Worm (Caenorhabditis elegans) whole organism, young adult: Measurements from ENCODE around the gene F17C8.3.

Experiments used
- B0261.1 ChIP-seq: sonication (generic microtip); optimal IDR thresholded peaks from 2 replicates; lab custom pipeline; 2016; ENCODE audit warnings: mild to moderate bottlenecking, missing genetic modification characterization, moderate library complexity, missing compliant biosample characterization
- B0336.3 ChIP-seq: fragments of 200-800 bp; sonication (Bioruptor generic); IDR thresholded peaks from 2 replicates; pipeline ENCODE4 v1.3.6; 2022; ENCODE audit warnings: missing genetic modification characterization, missing compliant biosample characterization
- C17E4.6 ChIP-seq: fragments of 200-800 bp; sonication (Bioruptor generic); IDR thresholded peaks from 2 replicates; pipeline ENCODE4 v1.3.6; 2022; ENCODE audit warnings: missing genetic modification reagents, missing genetic modification characterization, missing compliant biosample characterization
- D2030.7 ChIP-seq: fragments of 200-800 bp; sonication (Bioruptor generic); IDR thresholded peaks from 2 replicates; pipeline ENCODE4 v1.3.6; 2022; ENCODE audit warnings: missing genetic modification reagents, missing genetic modification characterization, missing compliant biosample characterization
- F33H1.4 ChIP-seq: fragments of 200-800 bp; sonication (Bioruptor generic); IDR thresholded peaks from 2 replicates; pipeline ENCODE4 v1.3.6; 2022; ENCODE audit warnings: missing genetic modification reagents, missing genetic modification characterization, missing compliant biosample characterization
- F39B2.1 ChIP-seq: fragments of 200-800 bp; sonication (Bioruptor generic); IDR thresholded peaks from 2 replicates; pipeline ENCODE4 v1.3.6; 2022; ENCODE audit warnings: missing genetic modification reagents, missing genetic modification characterization, missing compliant biosample characterization
- K11D2.4 ChIP-seq: fragments of 200-800 bp; sonication (Bioruptor generic); IDR thresholded peaks from 2 replicates; pipeline ENCODE4 v1.3.6; 2022; ENCODE audit warnings: missing genetic modification reagents, missing genetic modification characterization, missing compliant biosample characterization
- K12H6.12 ChIP-seq: fragments of 200-800 bp; sonication (Bioruptor generic); optimal IDR thresholded peaks from 2 replicates; lab custom pipeline; 2018; ENCODE audit warnings: mild to moderate bottlenecking, missing genetic modification characterization, missing compliant biosample characterization
- Y53G8AR.9 ChIP-seq: fragments of 200-800 bp; sonication (Bioruptor generic); conservative IDR thresholded peaks from 2 replicates; pipeline ENCODE4 v1.3.6; 2022; ENCODE audit warnings: missing genetic modification reagents, missing genetic modification characterization, missing compliant biosample characterization
- Y79H2A.3 ChIP-seq: fragments of 200-800 bp; sonication (Bioruptor generic); conservative IDR thresholded peaks from 2 replicates; pipeline ENCODE4 v1.3.6; 2022; ENCODE audit warnings: missing genetic modification reagents, missing genetic modification characterization, missing compliant biosample characterization
- ZK185.1 ChIP-seq: sonication (generic microtip); optimal IDR thresholded peaks from 2 replicates; lab custom pipeline; 2016; ENCODE audit warnings: mild to moderate bottlenecking, missing genetic modification characterization, missing compliant biosample characterization; ENCODE audit not compliant: poor library complexity, severe bottlenecking
- aptf-2 ChIP-seq: fragments of 200-800 bp; sonication (Bioruptor generic); conservative IDR thresholded peaks from 2 replicates; pipeline ENCODE4 v1.3.6; 2022; ENCODE audit warnings: missing genetic modification reagents, missing genetic modification characterization, missing compliant biosample characterization
- athp-1 ChIP-seq: sonication (generic microtip); optimal IDR thresholded peaks from 2 replicates; lab custom pipeline; 2017; ENCODE audit warnings: mild to moderate bottlenecking, missing genetic modification characterization, missing compliant biosample characterization
- cebp-1 ChIP-seq, 2 experiments: fragments of 200-800 bp in 1 of 2; sonication (Bioruptor generic) in 1 of 2; sonication (generic microtip) in 1 of 2; IDR thresholded peaks in 1 of 2; optimal IDR thresholded peaks in 1 of 2; 2 replicates each; pipeline versions ENCODE4 v1.3.6 to Lab custom; 2017 to 2022; ENCODE audit warnings: missing compliant biosample characterization in 2 of 2, missing genetic modification characterization in 2 of 2, mild to moderate bottlenecking in 1 of 2, missing genetic modification reagents in 1 of 2, moderate library complexity in 1 of 2
- ceh-27 ChIP-seq: fragments of 200-800 bp; sonication (Bioruptor generic); optimal IDR thresholded peaks from 2 replicates; lab custom pipeline; 2018; ENCODE audit warnings: mild to moderate bottlenecking, missing genetic modification characterization, moderate library complexity, missing compliant biosample characterization
- ceh-91 ChIP-seq: fragments of 200-800 bp; sonication (Bioruptor generic); IDR thresholded peaks from 2 replicates; pipeline ENCODE4 v1.3.6; 2022; ENCODE audit warnings: missing genetic modification reagents, missing genetic modification characterization, missing compliant biosample characterization
- dox-1 ChIP-seq: fragments of 200-800 bp; sonication (Bioruptor generic); IDR thresholded peaks from 2 replicates; pipeline ENCODE4 v1.3.6; 2022; ENCODE audit warnings: missing genetic modification reagents, missing genetic modification characterization, missing compliant biosample characterization
- egl-18 ChIP-seq: fragments of 200-800 bp; sonication (Bioruptor generic); IDR thresholded peaks from 2 replicates; pipeline ENCODE4 v1.3.6; 2022; ENCODE audit warnings: missing genetic modification reagents, missing genetic modification characterization, missing compliant biosample characterization
- egl-44 ChIP-seq: fragments of 200-800 bp; sonication (Bioruptor generic); IDR thresholded peaks from 2 replicates; pipeline ENCODE4 v1.3.6; 2022; ENCODE audit warnings: missing genetic modification reagents, missing genetic modification characterization, missing compliant biosample characterization
- ets-4 ChIP-seq: fragments of 200-800 bp; sonication (Bioruptor generic); optimal IDR thresholded peaks from 2 replicates; lab custom pipeline; 2018; ENCODE audit warnings: mild to moderate bottlenecking, missing genetic modification characterization, missing compliant biosample characterization
- lsy-27 ChIP-seq: sonication (generic microtip); optimal IDR thresholded peaks from 2 replicates; lab custom pipeline; 2017; ENCODE audit warnings: missing genetic modification characterization, mild to moderate bottlenecking, missing compliant biosample characterization, antibody characterized with exemption, missing genotype, borderline replicate concordance; ENCODE audit not compliant: insufficient read depth
- mcd-1 ChIP-seq: fragments of 200-800 bp; sonication (Bioruptor generic); IDR thresholded peaks from 2 replicates; pipeline ENCODE4 v1.3.6; 2022; ENCODE audit warnings: missing genetic modification reagents, missing genetic modification characterization, missing compliant biosample characterization
- mel-28 ChIP-seq: sonication (generic microtip); optimal IDR thresholded peaks from 2 replicates; lab custom pipeline; 2016; ENCODE audit warnings: borderline replicate concordance, mild to moderate bottlenecking, missing genetic modification characterization, missing compliant biosample characterization
- mxl-1 ChIP-seq: sonication (generic microtip); optimal IDR thresholded peaks from 2 replicates; lab custom pipeline; 2016; ENCODE audit warnings: missing genetic modification characterization, missing compliant biosample characterization
- nhr-120 ChIP-seq: fragments of 200-800 bp; sonication (Bioruptor generic); IDR thresholded peaks from 2 replicates; pipeline ENCODE4 v1.3.6; 2022; ENCODE audit warnings: missing genetic modification characterization, missing compliant biosample characterization
- nhr-179 ChIP-seq: sonication (generic microtip); optimal IDR thresholded peaks from 2 replicates; lab custom pipeline; 2016; ENCODE audit warnings: mild to moderate bottlenecking, missing genetic modification characterization, missing compliant biosample characterization
- nhr-27 ChIP-seq: fragments of 200-800 bp; sonication (Bioruptor generic); optimal IDR thresholded peaks from 2 replicates; lab custom pipeline; 2018; ENCODE audit warnings: mild to moderate bottlenecking, missing genetic modification characterization, moderate library complexity, missing compliant biosample characterization
- nhr-90 ChIP-seq: sonication (generic microtip); optimal IDR thresholded peaks from 2 replicates; lab custom pipeline; 2016; ENCODE audit warnings: missing genotype, mild to moderate bottlenecking, missing genetic modification characterization, missing compliant biosample characterization
- pha-4 ChIP-seq: fragments of 150-350 bp; sonication (generic microtip); optimal IDR thresholded peaks from 2 replicates; lab custom pipeline; 2014; ENCODE audit warnings: missing biosample characterization, missing genetic modification reagents, missing genetic modification characterization
- snpc-3.4 ChIP-seq: sonication (generic microtip); optimal IDR thresholded peaks from 2 replicates; lab custom pipeline; 2017; ENCODE audit warnings: missing genetic modification characterization, mild to moderate bottlenecking, missing compliant biosample characterization, antibody characterized with exemption, moderate library complexity, missing genotype, missing genetic modification reagents
- somi-1 ChIP-seq: fragments of 200-800 bp; sonication (Bioruptor generic); optimal IDR thresholded peaks from 2 replicates; lab custom pipeline; 2018; ENCODE audit warnings: mild to moderate bottlenecking, missing genetic modification characterization, missing compliant biosample characterization
- tbx-9 ChIP-seq: sonication (generic microtip); optimal IDR thresholded peaks from 2 replicates; lab custom pipeline; 2016; ENCODE audit warnings: borderline replicate concordance, missing genetic modification characterization, inconsistent platforms, missing compliant biosample characterization
- unc-62 ChIP-seq: fragments of 150-350 bp; optimal IDR thresholded peaks from 2 replicates; lab custom pipeline; 2014; ENCODE audit warnings: missing biosample characterization, missing genetic modification reagents, missing genetic modification characterization
- zim-3 ChIP-seq: sonication (generic microtip); optimal IDR thresholded peaks from 2 replicates; lab custom pipeline; 2017; ENCODE audit warnings: mild to moderate bottlenecking, missing genetic modification characterization, moderate library complexity, missing compliant biosample characterization
- ztf-22 ChIP-seq: fragments of 200-800 bp; sonication (Bioruptor generic); optimal IDR thresholded peaks from 2 replicates; lab custom pipeline; 2018; ENCODE audit warnings: mild to moderate bottlenecking, missing genetic modification characterization, moderate library complexity, missing compliant biosample characterization
- ztf-26 ChIP-seq: sonication (generic microtip); optimal IDR thresholded peaks from 2 replicates; lab custom pipeline; 2017; ENCODE audit warnings: missing genetic modification characterization, missing compliant biosample characterization

Gene F17C8.3

ce11 chrIII:4731295-4731988, at the start of gene F17C8.3:
TSS of gene F17C8.3 (plus strand) at chrIII:4731938.
- TF ChIP-seq athp-1 (tag; lab: Kevin White, UChicago): no peak
- no peak for TF ChIP-seq zim-3 (tag; lab: Kevin White, UChicago)
- TF ChIP-seq aptf-2 (GFP tag; lab: Robert Waterston, UW): no peak
- TF ChIP-seq B0336.3: no peak
- TF ChIP-seq ets-4 (GFP tag; lab: Kevin White, UChicago): no peak
- TF ChIP-seq snpc-3.4 (tag; lab: Kevin White, UChicago): no peak
- TF ChIP-seq nhr-27 (tag; lab: Kevin White, UChicago): no peak
- TF ChIP-seq nhr-120 (GFP tag; lab: Robert Waterston, UW): no peak
- no peak for TF ChIP-seq egl-44 (GFP tag; lab: Robert Waterston, UW)
- TF ChIP-seq ceh-91: no peak
- TF ChIP-seq B0261.1 (tag; lab: Kevin White, UChicago): no peak
- TF ChIP-seq tbx-9 (tag; lab: Kevin White, UChicago): no peak
- TF ChIP-seq somi-1: peak; percentile 17
- no peak for TF ChIP-seq dox-1
- no peak for TF ChIP-seq lsy-27 (tag; lab: Kevin White, UChicago)
- peak; percentile 21 for TF ChIP-seq K12H6.12 (tag; lab: Kevin White, UChicago)
- TF ChIP-seq ceh-27 (GFP tag; lab: Kevin White, UChicago): no peak
- TF ChIP-seq mxl-1 (tag; lab: Kevin White, UChicago): no peak

DNA sequence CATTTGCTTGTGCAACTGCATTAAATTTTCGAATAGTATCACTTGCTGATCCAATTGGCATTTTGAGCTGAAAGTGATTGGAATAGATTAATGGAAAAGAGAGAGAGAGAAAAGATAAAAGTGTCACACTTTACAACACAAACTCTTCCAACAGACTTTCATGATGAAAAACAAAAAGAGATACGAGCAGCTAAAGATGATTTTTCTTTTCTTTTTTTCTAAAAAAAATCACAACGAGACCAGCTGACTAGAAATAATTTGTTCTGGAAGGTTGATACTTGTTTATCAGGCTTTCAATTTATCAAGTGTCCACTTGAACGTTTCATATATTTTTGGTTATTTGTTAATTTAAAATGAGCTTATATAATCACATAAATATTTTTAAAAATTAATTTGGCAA, 44.6 kb upstream of the F17C8.3 start:
- TF ChIP-seq K11D2.4 (GFP tag; lab: Robert Waterston, UW) (no peak), egl-18 (GFP tag; lab: Robert Waterston, UW) (no peak), pha-4 (tag; lab: Kevin White, UChicago) (no peak), Y53G8AR.9 (GFP tag; lab: Robert Waterston, UW) (no peak), unc-62 (GFP tag; lab: Kevin White, UChicago) (no peak), ztf-22 (no peak), ztf-26 (tag; lab: Kevin White, UChicago) (no peak), B0336.3 (no peak), D2030.7 (GFP tag; lab: Robert Waterston, UW) (no peak), ZK185.1 (tag; lab: Kevin White, UChicago) (no peak), F33H1.4 (GFP tag; lab: Robert Waterston, UW) (no peak), F39B2.1 (GFP tag; lab: Robert Waterston, UW) (no peak), mel-28 (tag; lab: Kevin White, UChicago) (no peak), mcd-1 (no peak), C17E4.6 (GFP tag; lab: Robert Waterston, UW) (no peak), nhr-90 (tag; lab: Kevin White, UChicago) (no peak), nhr-179 (tag; lab: Kevin White, UChicago) (no peak), cebp-1 (GFP tag; IDR thresholded peaks at IDR 0.05; lab: Robert Waterston, UW) (no peak), cebp-1 (tag; optimal IDR thresholded peaks at IDR 0.05; lab: Kevin White, UChicago) (no peak), Y79H2A.3 (no peak)
